Fruit fly (Drosophila melanogaster) whole organism, pupa: ENCODE measurements around the gene CG31183.
A peak's percentile ranks its signal among the peaks of the same experiment; 100 is the strongest.

ENCODE experiments used
- CG13204 ChIP-seq: fragments of 200-800 bp; sonication (Bioruptor generic); optimal IDR thresholded peaks from 2 replicates; lab custom pipeline; 2018; ENCODE audit warnings: missing biosample characterization, mild to moderate bottlenecking, missing genetic modification characterization, moderate library complexity
- CG14655 ChIP-seq: fragments of 200-800 bp; sonication (Bioruptor generic); optimal IDR thresholded peaks from 3 replicates; lab custom pipeline; 2017; ENCODE audit warnings: mild to moderate bottlenecking, missing biosample characterization, missing genetic modification reagents, missing genetic modification characterization
- CG15710 ChIP-seq: fragments of 200-800 bp; sonication (Bioruptor generic); optimal IDR thresholded peaks from 2 replicates; lab custom pipeline; 2018; ENCODE audit warnings: missing biosample characterization, mild to moderate bottlenecking, missing genetic modification characterization, moderate library complexity
- CG34367 ChIP-seq: fragments of 200-800 bp; sonication (Bioruptor generic); optimal IDR thresholded peaks from 2 replicates; lab custom pipeline; 2018; ENCODE audit warnings: missing biosample characterization, mild to moderate bottlenecking, missing genetic modification characterization
- CG8159 ChIP-seq: fragments of 200-800 bp; sonication (Bioruptor generic); optimal IDR thresholded peaks from 3 replicates; lab custom pipeline; 2018; ENCODE audit warnings: missing biosample characterization, mild to moderate bottlenecking, missing genetic modification characterization, moderate library complexity
- Pif1A ChIP-seq: fragments of 200-800 bp; sonication (Bioruptor generic); optimal IDR thresholded peaks from 3 replicates; lab custom pipeline; 2016; ENCODE audit warnings: missing biosample characterization, missing genetic modification characterization
- Pif1B ChIP-seq: fragments of 200-800 bp; sonication (Bioruptor generic); optimal IDR thresholded peaks from 3 replicates; lab custom pipeline; 2016; ENCODE audit warnings: missing biosample characterization, missing genetic modification characterization
- gl ChIP-seq: fragments of 200-800 bp; sonication (Bioruptor generic); optimal IDR thresholded peaks from 2 replicates; lab custom pipeline; 2018; ENCODE audit warnings: missing biosample characterization, mild to moderate bottlenecking, missing genetic modification characterization

DNA sequence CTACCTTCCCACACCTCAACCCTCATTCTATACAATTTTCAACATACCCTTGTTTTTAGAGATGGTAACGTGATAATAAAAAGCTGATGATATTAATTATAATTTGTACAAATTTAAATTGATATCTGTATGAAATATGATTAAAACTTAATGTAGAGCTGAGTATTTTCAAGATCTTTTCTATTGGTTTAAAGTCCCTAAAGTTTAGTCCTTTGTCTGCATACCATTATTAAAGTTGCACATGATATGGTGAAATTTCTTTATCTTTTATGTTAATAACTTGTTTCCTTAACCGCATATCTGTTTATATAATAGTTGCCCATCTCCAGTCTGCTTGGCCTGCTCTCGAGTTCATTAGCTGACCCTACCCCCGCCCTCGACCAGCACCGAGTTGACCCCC lies 22.6 kb upstream of the CG31183 start:
- TF ChIP-seq CG13204 (GFP tag; lab: Kevin White, UChicago) (no peak), CG8159 (tag; lab: Kevin White, UChicago) (peak; percentile 15), CG34367 (tag; lab: Kevin White, UChicago) (no peak), CG15710 (tag; lab: Kevin White, UChicago) (no peak), CG14655 (GFP tag; lab: Kevin White, UChicago) (peak; percentile 34), gl (no peak), Pif1A (GFP tag; lab: Kevin White, UChicago) (no peak), Pif1B (no peak)
